Worm (Caenorhabditis elegans) whole organism, L1 larva: ENCODE measurements around the gene grl-5.

Experiments used
- blmp-1 ChIP-seq: fragments of 150-350 bp; optimal IDR thresholded peaks from 2 replicates; lab custom pipeline; 2014; ENCODE audit warnings: missing biosample characterization, missing genetic modification characterization
- efl-1 ChIP-seq, 4 experiments: fragments of 150-350 bp; optimal IDR thresholded peaks in 3 of 4; peaks in 1 of 4; 1 replicate in 1 of 4; 2 replicates in 3 of 4; lab custom pipeline; 2014; ENCODE audit warnings: missing biosample characterization in 2 of 4, missing genetic modification characterization in 2 of 4, missing genetic modification reagents in 2 of 4
- hlh-17 ChIP-seq: fragments of 200-800 bp; sonication (Bioruptor generic); optimal IDR thresholded peaks from 2 replicates; lab custom pipeline; 2018; ENCODE audit warnings: missing genetic modification characterization, mild to moderate bottlenecking, missing compliant biosample characterization, moderate library complexity, borderline replicate concordance
- lin-13 ChIP-seq: fragments of 150-350 bp; optimal IDR thresholded peaks from 2 replicates; lab custom pipeline; 2014; ENCODE audit warnings: missing biosample characterization, missing genetic modification reagents, missing genetic modification characterization
- nhr-12 ChIP-seq: sonication (generic microtip); optimal IDR thresholded peaks from 2 replicates; lab custom pipeline; 2017; ENCODE audit warnings: missing biosample characterization, missing genetic modification characterization
- snpc-4 ChIP-seq: fragments of 150-350 bp; optimal IDR thresholded peaks from 2 replicates; lab custom pipeline; 2014; ENCODE audit warnings: missing biosample characterization, missing genetic modification characterization
- zip-4 ChIP-seq: fragments of 200-800 bp; sonication (Bioruptor generic); optimal IDR thresholded peaks from 2 replicates; lab custom pipeline; 2018; ENCODE audit warnings: mild to moderate bottlenecking, missing genetic modification characterization, moderate library complexity, missing compliant biosample characterization
- ztf-4 ChIP-seq: fragments of 150-350 bp; optimal IDR thresholded peaks from 2 replicates; lab custom pipeline; 2014; ENCODE audit warnings: missing biosample characterization, missing genetic modification characterization

DNA sequence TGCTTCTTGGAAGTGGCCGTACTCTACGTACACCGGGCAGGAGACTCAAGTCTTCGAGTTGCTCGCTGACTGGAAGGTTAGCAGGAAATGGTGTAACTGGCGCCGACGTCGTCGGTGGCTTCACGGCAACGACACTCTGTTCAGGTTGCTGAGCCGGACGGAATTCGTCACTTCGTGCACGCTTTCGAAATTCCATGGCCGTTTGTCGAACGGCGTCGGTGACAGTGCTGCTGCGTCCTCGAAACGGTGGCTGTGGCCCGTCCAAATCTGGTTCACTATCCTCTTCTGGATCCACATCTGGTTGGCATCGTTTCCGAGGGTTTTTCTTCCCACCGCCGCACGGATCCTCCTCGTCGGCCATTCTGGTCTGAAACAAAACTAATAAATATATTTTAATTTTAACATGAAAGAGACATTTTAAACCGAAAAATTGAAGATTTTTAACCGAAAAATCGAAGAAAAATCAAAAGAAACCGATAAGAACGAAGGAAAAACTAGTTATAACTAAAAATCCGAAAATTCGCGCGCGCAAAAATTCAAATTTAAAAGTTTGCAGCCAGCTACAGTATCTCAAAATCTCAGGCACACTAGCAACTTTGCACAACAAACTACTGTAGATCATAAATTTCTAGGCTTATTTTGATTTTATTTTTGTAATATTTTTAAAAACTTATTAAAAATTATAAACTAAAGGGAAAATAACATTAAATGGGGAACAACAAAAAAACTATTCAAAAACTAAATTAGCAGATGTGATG lies 38.5 kb downstream of the grl-5 start, which contains the start of gene F32D1.7:
- no peak for TF ChIP-seq zip-4 (GFP tag; lab: Kevin White, UChicago)
- no peak for TF ChIP-seq hlh-17 (GFP tag; lab: Kevin White, UChicago)
- TF ChIP-seq efl-1 (optimal IDR thresholded peaks at IDR 0.05; lab: Kevin White, UChicago), result no peak
- no peak for TF ChIP-seq efl-1 (GFP tag; optimal IDR thresholded peaks at IDR 0.05 in 1 of 2; lab: Kevin White, UChicago)
- no peak for TF ChIP-seq snpc-4
- TF ChIP-seq ztf-4 (tag; lab: Kevin White, UChicago), result no peak
- TF ChIP-seq lin-13 (GFP tag; lab: Kevin White, UChicago), result no peak
- no peak for TF ChIP-seq nhr-12 (tag; lab: Kevin White, UChicago)
- no peak for TF ChIP-seq blmp-1 (tag; lab: Kevin White, UChicago)
